Fruit fly (Drosophila melanogaster): ENCODE results near the gene CG12811.

The CG12811 gene

DNA sequence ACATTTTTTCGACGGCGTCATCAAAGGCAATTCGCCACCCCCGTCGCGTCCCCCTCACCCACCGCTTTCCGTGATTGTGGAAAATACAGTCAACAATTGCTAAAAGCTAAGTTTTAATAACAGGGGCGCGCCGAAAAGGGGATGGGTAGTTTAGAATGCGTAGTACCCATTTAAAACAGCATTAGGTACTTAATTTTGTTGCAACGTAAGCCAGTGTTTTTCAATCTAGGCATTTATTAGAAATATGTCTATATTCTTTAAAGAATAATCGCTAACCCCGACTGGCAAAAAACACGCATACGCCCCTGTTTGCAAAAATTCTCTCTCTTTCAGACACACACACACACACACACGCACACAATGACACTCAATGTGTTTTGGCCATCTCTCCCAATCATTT lies 36.3 kb upstream of the CG12811 start (continued):
- TF ChIP-seq CG11762 (GFP tag; optimal IDR thresholded peaks at IDR 0.05; ENCODE audit: insufficient read depth), result no peak
- TF ChIP-seq CG31627 (GFP tag; optimal IDR thresholded peaks at IDR 0.05), result peak; percentile 92
- no peak for TF ChIP-seq Eip93F (GFP tag; optimal IDR thresholded peaks at IDR 0.05)
- no peak for TF ChIP-seq CG4318 (GFP tag; optimal IDR thresholded peaks at IDR 0.05)
- TF ChIP-seq CG6792 (GFP tag; optimal IDR thresholded peaks at IDR 0.05), result peak; percentile 67
- peak; percentile 57 for TF ChIP-seq net (GFP tag; optimal IDR thresholded peaks at IDR 0.05)
- peak; percentile 88 for TF ChIP-seq Ets21C (GFP tag; optimal IDR thresholded peaks at IDR 0.05)
- TF ChIP-seq OdsH (GFP tag; optimal IDR thresholded peaks at IDR 0.05), result peak; percentile 57
- peak; percentile 52 for TF ChIP-seq CG3032 (tag; optimal IDR thresholded peaks at IDR 0.05)
- TF ChIP-seq CG8632 (GFP tag; optimal IDR thresholded peaks at IDR 0.05), result peak; percentile 58
- TF ChIP-seq CG8319 (GFP tag; optimal IDR thresholded peaks at IDR 0.05), result peak; percentile 33

DNA sequence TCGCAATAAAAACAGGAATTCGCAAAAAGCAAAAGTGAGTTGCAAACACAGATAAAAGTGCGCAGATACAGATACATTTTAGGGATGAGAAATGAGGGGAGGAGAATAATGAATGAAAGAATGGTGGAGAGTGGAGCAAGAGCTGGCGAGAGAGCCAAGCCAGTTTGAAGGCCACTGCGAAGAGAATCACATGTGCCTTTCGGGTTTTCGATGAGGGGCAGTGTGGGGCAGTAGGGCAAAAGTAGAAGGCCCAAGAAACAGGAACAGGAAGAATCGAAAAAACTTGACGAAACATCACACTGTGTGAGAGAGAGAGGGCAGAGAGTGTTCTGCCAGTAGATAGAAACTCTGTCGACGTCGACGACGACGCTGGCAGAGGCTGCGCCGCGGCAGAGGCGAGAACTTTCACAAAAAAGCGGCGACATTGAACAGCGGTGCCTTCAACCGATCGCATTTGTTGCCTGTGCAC lies 35.6 kb upstream of the CG12811 start:
- TF ChIP-seq Blimp-1 (GFP tag; optimal IDR thresholded peaks at IDR 0.05) (peak; percentile 30), salr (GFP tag; optimal IDR thresholded peaks at IDR 0.05) (peak in 1 of 2 experiments; percentile 9), CG6276 (GFP tag; optimal IDR thresholded peaks at IDR 0.05) (no peak), Ets96B (tag; optimal IDR thresholded peaks at IDR 0.05) (peak; percentile 12), CG6163 (GFP tag; IDR thresholded peaks at IDR 0.05) (peak; percentile 52; the same call in 2 of the 3 replicates), ss (GFP tag; optimal IDR thresholded peaks at IDR 0.05) (peak; percentile 33 to 62), CG6854 (GFP tag; optimal IDR thresholded peaks at IDR 0.05) (no peak), CG3032 (tag; optimal IDR thresholded peaks at IDR 0.05) (peak; percentile 14), Eip75B (GFP tag; optimal IDR thresholded peaks at IDR 0.05) (peak; percentile 50), Eip93F (GFP tag; optimal IDR thresholded peaks at IDR 0.05) (peak; percentile 13), vri (GFP tag; optimal IDR thresholded peaks at IDR 0.05) (peak; percentile 61), CG1621 (tag; optimal IDR thresholded peaks at IDR 0.05) (no peak), dsx (GFP tag; optimal IDR thresholded peaks at IDR 0.05; ENCODE audit: poor library complexity, severe bottlenecking) (peak; percentile 62)

dm6 chr3R:10083077-10083476 lies 34.5 kb upstream of the CG12811 start:
- TF ChIP-seq vri (GFP tag; optimal IDR thresholded peaks at IDR 0.05) (peak; percentile 37), net (GFP tag; optimal IDR thresholded peaks at IDR 0.05) (no peak), Eip78C (GFP tag) (peak; percentile 56)

dm6 chr3R:10082549-10083075 lies 34.0 kb upstream of the CG12811 start:
- TF ChIP-seq CG6854 (GFP tag; optimal IDR thresholded peaks at IDR 0.05) (no peak), CG8119 (GFP tag; IDR thresholded peaks at IDR 0.05) (peak; percentile 69), CG16779 (tag; optimal IDR thresholded peaks at IDR 0.05) (peak; percentile 65), CG10669 (GFP tag; optimal IDR thresholded peaks at IDR 0.05) (peak; percentile 93), Gug (GFP tag; IDR thresholded peaks at IDR 0.05) (peak; percentile 65), spab (GFP tag; optimal IDR thresholded peaks at IDR 0.05) (peak; percentile 92), CG6163 (GFP tag; IDR thresholded peaks at IDR 0.05) (peak; percentile 84), salr (GFP tag; optimal IDR thresholded peaks at IDR 0.05) (peak; percentile 68 to 91), cyc (GFP tag; optimal IDR thresholded peaks at IDR 0.05) (peak; percentile 85), Hr39 (GFP tag; optimal IDR thresholded peaks at IDR 0.05) (peak; percentile 81), CG6276 (GFP tag; optimal IDR thresholded peaks at IDR 0.05) (peak; percentile 25), CG4318 (GFP tag; optimal IDR thresholded peaks at IDR 0.05) (peak; percentile 37), OdsH (GFP tag; optimal IDR thresholded peaks at IDR 0.05) (peak; percentile 84), lz (GFP tag; optimal IDR thresholded peaks at IDR 0.05) (peak; percentile 77), net (GFP tag; optimal IDR thresholded peaks at IDR 0.05) (peak; percentile 63), esn (GFP tag; optimal IDR thresholded peaks at IDR 0.05) (peak; percentile 86), Ets96B (tag; optimal IDR thresholded peaks at IDR 0.05) (peak; percentile 93), Sox102F (GFP tag; optimal IDR thresholded peaks at IDR 0.05) (peak; percentile 63), Ets21C (GFP tag; optimal IDR thresholded peaks at IDR 0.05) (peak; percentile 63), topi (GFP tag; optimal IDR thresholded peaks at IDR 0.05) (peak; percentile 80), CG6792 (GFP tag; optimal IDR thresholded peaks at IDR 0.05) (peak; percentile 83), CG11902 (GFP tag; optimal IDR thresholded peaks at IDR 0.05) (peak; percentile 73), CG31627 (GFP tag; optimal IDR thresholded peaks at IDR 0.05) (peak; percentile 84), dsx (GFP tag; optimal IDR thresholded peaks at IDR 0.05; ENCODE audit: poor library complexity, severe bottlenecking) (peak; percentile 90), CG9139 (GFP tag; optimal IDR thresholded peaks at IDR 0.05) (peak; percentile 72), pdm3 (GFP tag; optimal IDR thresholded peaks at IDR 0.05) (peak; percentile 87), vri (GFP tag; optimal IDR thresholded peaks at IDR 0.05) (peak; percentile 93), ss (GFP tag; optimal IDR thresholded peaks at IDR 0.05) (peak; percentile 87 to 89), CG8632 (GFP tag; optimal IDR thresholded peaks at IDR 0.05) (peak; percentile 83), eg (GFP tag; IDR thresholded peaks at IDR 0.05) (peak; percentile 67; the same call in 2 of the 3 replicates), CG11762 (GFP tag; optimal IDR thresholded peaks at IDR 0.05; ENCODE audit: insufficient read depth) (peak; percentile 67), Blimp-1 (GFP tag; optimal IDR thresholded peaks at IDR 0.05) (peak; percentile 67), Met (GFP tag; optimal IDR thresholded peaks at IDR 0.05) (peak; percentile 75), CG7368 (GFP tag; optimal IDR thresholded peaks at IDR 0.05) (peak; percentile 71), Hr4 (GFP tag; optimal IDR thresholded peaks at IDR 0.05) (peak; percentile 73)
